Worm (Caenorhabditis elegans) whole organism, late embryonic: ENCODE results near the gene txt-12.

Experiments
- C38D4.7 ChIP-seq: fragments of 200-800 bp; sonication (Bioruptor generic); optimal IDR thresholded peaks from 2 replicates; lab custom pipeline; 2018; ENCODE audit warnings: mild to moderate bottlenecking, missing genetic modification characterization, moderate library complexity, missing compliant biosample characterization
- F13H6.1 ChIP-seq: sonication (generic microtip); optimal IDR thresholded peaks from 2 replicates; lab custom pipeline; 2016; ENCODE audit warnings: missing genetic modification characterization, missing compliant biosample characterization
- ceh-14 ChIP-seq: sonication (generic microtip); optimal IDR thresholded peaks from 2 replicates; lab custom pipeline; 2016; ENCODE audit warnings: missing genotype, missing genetic modification characterization, missing compliant biosample characterization
- ceh-18 ChIP-seq: sonication (generic microtip); optimal IDR thresholded peaks from 2 replicates; lab custom pipeline; 2016; ENCODE audit warnings: missing genetic modification characterization, missing compliant biosample characterization
- ceh-19 ChIP-seq: fragments of 200-800 bp; sonication (Bioruptor generic); optimal IDR thresholded peaks from 2 replicates; lab custom pipeline; 2018; ENCODE audit warnings: mild to moderate bottlenecking, missing genetic modification characterization, missing compliant biosample characterization
- ceh-2 ChIP-seq: sonication (generic microtip); optimal IDR thresholded peaks from 2 replicates; lab custom pipeline; 2016; ENCODE audit warnings: missing genotype, missing genetic modification characterization, missing compliant biosample characterization
- ceh-24 ChIP-seq: sonication (generic microtip); optimal IDR thresholded peaks from 2 replicates; lab custom pipeline; 2016; ENCODE audit warnings: mild to moderate bottlenecking, missing genetic modification characterization, missing compliant biosample characterization
- ceh-31 ChIP-seq: sonication (generic microtip); optimal IDR thresholded peaks from 2 replicates; lab custom pipeline; 2016; ENCODE audit warnings: missing genetic modification characterization, missing compliant biosample characterization
- ceh-34 ChIP-seq: sonication (generic microtip); optimal IDR thresholded peaks from 2 replicates; lab custom pipeline; 2016; ENCODE audit warnings: mild to moderate bottlenecking, missing genetic modification characterization, missing compliant biosample characterization
- ceh-48 ChIP-seq: sonication (generic microtip); optimal IDR thresholded peaks from 2 replicates; lab custom pipeline; 2016; ENCODE audit warnings: missing genetic modification characterization, inconsistent platforms, missing compliant biosample characterization
- che-1 ChIP-seq: sonication (generic microtip); optimal IDR thresholded peaks from 2 replicates; lab custom pipeline; 2016; ENCODE audit warnings: mild to moderate bottlenecking, missing genetic modification characterization, missing compliant biosample characterization
- elt-4 ChIP-seq: sonication (generic microtip); optimal IDR thresholded peaks from 2 replicates; lab custom pipeline; 2016; ENCODE audit warnings: missing genetic modification characterization, missing compliant biosample characterization
- ets-4 ChIP-seq: sonication (generic microtip); optimal IDR thresholded peaks from 2 replicates; lab custom pipeline; 2016; ENCODE audit warnings: missing genetic modification characterization, missing compliant biosample characterization
- eyg-1 ChIP-seq: sonication (generic microtip); optimal IDR thresholded peaks from 2 replicates; lab custom pipeline; 2016; ENCODE audit warnings: missing genotype, missing genetic modification characterization, missing compliant biosample characterization
- fkh-10 ChIP-seq: fragments of 150-350 bp; optimal IDR thresholded peaks from 2 replicates; lab custom pipeline; 2014; ENCODE audit warnings: missing biosample characterization, missing genetic modification reagents, missing genetic modification characterization
- fkh-6 ChIP-seq: sonication (generic microtip); optimal IDR thresholded peaks from 2 replicates; lab custom pipeline; 2016; ENCODE audit warnings: missing genetic modification characterization, missing compliant biosample characterization
- hlh-6 ChIP-seq: sonication (generic microtip); optimal IDR thresholded peaks from 2 replicates; lab custom pipeline; 2016; ENCODE audit warnings: missing genotype, missing genetic modification characterization, missing compliant biosample characterization
- lim-6 ChIP-seq: sonication (generic microtip); optimal IDR thresholded peaks from 2 replicates; lab custom pipeline; 2016; ENCODE audit warnings: missing genetic modification characterization, missing compliant biosample characterization
- lin-11 ChIP-seq: fragments of 200-800 bp; sonication (Bioruptor generic); optimal IDR thresholded peaks from 2 replicates; lab custom pipeline; 2018; ENCODE audit warnings: mild to moderate bottlenecking, missing genetic modification characterization, missing compliant biosample characterization
- mec-3 ChIP-seq: sonication (generic microtip); optimal IDR thresholded peaks from 2 replicates; lab custom pipeline; 2016; ENCODE audit warnings: borderline replicate concordance, missing genetic modification characterization, missing compliant biosample characterization
- nfya-1 ChIP-seq: sonication (generic microtip); optimal IDR thresholded peaks from 2 replicates; lab custom pipeline; 2017; ENCODE audit warnings: missing genetic modification characterization, mild to moderate bottlenecking, missing compliant biosample characterization, antibody characterized with exemption, moderate library complexity
- nhr-232 ChIP-seq: sonication (generic microtip); optimal IDR thresholded peaks from 2 replicates; lab custom pipeline; 2016; ENCODE audit warnings: missing genetic modification characterization, missing compliant biosample characterization
- npax-4 ChIP-seq: sonication (generic microtip); optimal IDR thresholded peaks from 2 replicates; lab custom pipeline; 2016; ENCODE audit warnings: missing genetic modification characterization, missing compliant biosample characterization
- odd-2 ChIP-seq: sonication (generic microtip); optimal IDR thresholded peaks from 2 replicates; lab custom pipeline; 2017; ENCODE audit warnings: antibody characterized with exemption, mild to moderate bottlenecking, missing genetic modification characterization, missing compliant biosample characterization
- pat-9 ChIP-seq: fragments of 200-800 bp; sonication (Bioruptor generic); optimal IDR thresholded peaks from 2 replicates; lab custom pipeline; 2018; ENCODE audit warnings: mild to moderate bottlenecking, missing genetic modification characterization, moderate library complexity, missing compliant biosample characterization
- pha-2 ChIP-seq: sonication (generic microtip); optimal IDR thresholded peaks from 2 replicates; lab custom pipeline; 2017; ENCODE audit warnings: mild to moderate bottlenecking, missing genetic modification characterization, missing compliant biosample characterization
- pqm-1 ChIP-seq: sonication (generic microtip); optimal IDR thresholded peaks from 2 replicates; lab custom pipeline; 2016; ENCODE audit warnings: missing genetic modification characterization, missing compliant biosample characterization
- ref-2 ChIP-seq: sonication (generic microtip); optimal IDR thresholded peaks from 2 replicates; lab custom pipeline; 2016; ENCODE audit warnings: missing genetic modification characterization, missing compliant biosample characterization
- rnt-1 ChIP-seq: sonication (generic microtip); optimal IDR thresholded peaks from 2 replicates; lab custom pipeline; 2016; ENCODE audit warnings: missing genetic modification characterization, missing compliant biosample characterization
- sdc-2 ChIP-seq: sonication (generic microtip); optimal IDR thresholded peaks from 2 replicates; lab custom pipeline; 2016; ENCODE audit warnings: missing genotype, missing genetic modification characterization, missing compliant biosample characterization
- syd-9 ChIP-seq: sonication (generic microtip); optimal IDR thresholded peaks from 2 replicates; lab custom pipeline; 2016; ENCODE audit warnings: mild to moderate bottlenecking, missing genetic modification characterization, moderate library complexity, missing compliant biosample characterization
- tbx-2 ChIP-seq: sonication (generic microtip); optimal IDR thresholded peaks from 2 replicates; lab custom pipeline; 2016; ENCODE audit warnings: missing genetic modification characterization, missing compliant biosample characterization
- unc-42 ChIP-seq: sonication (generic microtip); optimal IDR thresholded peaks from 2 replicates; lab custom pipeline; 2016; ENCODE audit warnings: missing genotype, missing genetic modification characterization, missing compliant biosample characterization
- unc-55 ChIP-seq: sonication (generic microtip); optimal IDR thresholded peaks from 2 replicates; lab custom pipeline; 2017; ENCODE audit warnings: missing biosample characterization, missing genetic modification reagents, missing genetic modification characterization
- unc-86 ChIP-seq: sonication (generic microtip); optimal IDR thresholded peaks from 2 replicates; lab custom pipeline; 2016; ENCODE audit warnings: missing genetic modification characterization, missing compliant biosample characterization
- ztf-16 ChIP-seq: sonication (generic microtip); optimal IDR thresholded peaks from 2 replicates; lab custom pipeline; 2017; ENCODE audit warnings: missing genetic modification characterization, missing compliant biosample characterization

Gene txt-12

ce11 chrV:15060595-15060994 lies 32.2 kb upstream of the txt-12 start:
- TF ChIP-seq eyg-1 (no peak), ceh-18 (no peak), fkh-6 (no peak), rnt-1 (tag; lab: Kevin White, UChicago) (no peak), F13H6.1 (tag; lab: Kevin White, UChicago) (no peak), lim-6 (tag; lab: Kevin White, UChicago) (no peak), nfya-1 (tag; lab: Kevin White, UChicago) (no peak), odd-2 (tag; lab: Kevin White, UChicago) (no peak), pha-2 (tag; lab: Kevin White, UChicago) (no peak), npax-4 (tag; lab: Kevin White, UChicago) (no peak), pat-9 (no peak), ceh-2 (tag; lab: Kevin White, UChicago) (no peak), unc-86 (tag; lab: Kevin White, UChicago) (no peak), fkh-10 (GFP tag; lab: Kevin White, UChicago) (no peak), nhr-232 (no peak)
- TF ChIP-seq, all 69 proteins: peak for 0

DNA sequence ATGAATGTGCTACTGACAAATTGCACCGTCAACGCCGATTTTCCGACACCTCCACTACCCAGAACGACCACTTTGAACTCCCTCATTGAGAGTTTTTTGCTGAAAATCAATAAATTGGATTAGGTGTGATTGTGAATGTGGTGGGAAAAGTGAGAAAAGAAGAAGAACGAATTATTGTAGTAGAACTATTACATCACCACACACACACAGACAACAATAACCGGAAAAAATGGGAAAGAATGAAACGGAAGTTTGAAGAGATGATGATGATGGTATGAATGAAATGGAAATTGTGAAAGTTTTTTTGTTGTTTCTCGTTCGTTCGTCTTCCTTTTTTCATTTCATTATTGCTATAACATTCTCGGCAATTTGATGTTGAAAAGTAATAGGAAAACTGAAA lies 28.8 kb upstream of the txt-12 start, which contains the start of gene rap-2:
Gene rap-2, minus strand, starts transcription at position 101 of the 400 bp plus-strand sequence.
- no peak for TF ChIP-seq elt-4
- TF ChIP-seq lin-11 (tag; lab: Kevin White, UChicago) = no peak

- TF ChIP-seq ceh-19 (GFP tag; lab: Kevin White, UChicago) (peak; percentile 46), ref-2 (tag; lab: Kevin White, UChicago) (peak; percentile 22), ets-4 (tag; lab: Kevin White, UChicago) (peak; percentile 61), sdc-2 (tag; lab: Kevin White, UChicago) (peak; percentile 20), syd-9 (no peak), ceh-14 (tag; lab: Kevin White, UChicago) (no peak), C38D4.7 (GFP tag; lab: Kevin White, UChicago) (no peak), unc-42 (tag; lab: Kevin White, UChicago) (peak; percentile 47), ceh-48 (tag; lab: Kevin White, UChicago) (peak; percentile 90), ceh-31 (tag; lab: Kevin White, UChicago) (peak; percentile 65), tbx-2 (tag; lab: Kevin White, UChicago) (peak; percentile 40), ceh-34 (tag; lab: Kevin White, UChicago) (peak; percentile 32), hlh-6 (tag; lab: Kevin White, UChicago) (peak; percentile 16)
- TF ChIP-seq, all 69 proteins: peak for 10
These were observed 27.6 kb upstream of the txt-12 start, which contains the start of gene C25D7.9 for ce11 chrV:15065068-15065744. C25D7.9 (plus strand) TSS chrV:15065135.

DNA sequence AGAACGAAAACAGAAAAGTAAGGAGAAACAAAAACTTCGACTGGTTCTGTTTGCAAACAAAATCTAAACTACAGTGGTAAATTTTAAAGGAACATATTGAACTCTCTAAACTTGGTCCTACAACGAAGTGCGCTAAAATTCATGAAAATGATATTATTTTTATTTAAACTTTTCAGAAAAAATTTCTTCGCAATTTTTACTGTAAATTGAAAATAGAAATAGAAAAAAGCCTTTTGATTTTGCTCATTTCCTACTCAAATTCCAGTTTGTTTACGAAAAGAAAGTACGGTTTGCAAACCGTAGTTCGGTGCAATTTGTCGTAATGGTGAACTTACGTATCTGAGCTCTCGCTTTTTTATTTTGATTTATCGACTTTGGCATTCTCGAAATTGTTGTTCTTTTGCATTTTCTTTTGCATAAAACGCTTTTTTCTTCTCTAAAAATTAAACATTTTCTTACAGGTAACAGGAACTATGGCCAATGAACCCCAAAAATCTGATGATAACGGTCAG lies 26.9 kb upstream of the txt-12 start, which contains the start of gene otub-1:
Gene otub-1, plus strand, starts transcription at position 462 of the 512 bp plus-strand sequence.
- TF ChIP-seq ceh-24 (tag; lab: Kevin White, UChicago) (no peak), unc-55 (GFP tag; lab: Kevin White, UChicago) (no peak), pqm-1 (no peak), mec-3 (tag; lab: Kevin White, UChicago) (no peak), fkh-6 (no peak), che-1 (tag; lab: Kevin White, UChicago) (no peak), ztf-16 (tag; lab: Kevin White, UChicago) (no peak), ceh-2 (tag; lab: Kevin White, UChicago) (no peak)
